Worm (Caenorhabditis elegans): ENCODE measurements around the gene F26G1.10.
A peak's percentile ranks its signal among the peaks of the same experiment; 100 is the strongest.

F26G1.10 gene

DNA sequence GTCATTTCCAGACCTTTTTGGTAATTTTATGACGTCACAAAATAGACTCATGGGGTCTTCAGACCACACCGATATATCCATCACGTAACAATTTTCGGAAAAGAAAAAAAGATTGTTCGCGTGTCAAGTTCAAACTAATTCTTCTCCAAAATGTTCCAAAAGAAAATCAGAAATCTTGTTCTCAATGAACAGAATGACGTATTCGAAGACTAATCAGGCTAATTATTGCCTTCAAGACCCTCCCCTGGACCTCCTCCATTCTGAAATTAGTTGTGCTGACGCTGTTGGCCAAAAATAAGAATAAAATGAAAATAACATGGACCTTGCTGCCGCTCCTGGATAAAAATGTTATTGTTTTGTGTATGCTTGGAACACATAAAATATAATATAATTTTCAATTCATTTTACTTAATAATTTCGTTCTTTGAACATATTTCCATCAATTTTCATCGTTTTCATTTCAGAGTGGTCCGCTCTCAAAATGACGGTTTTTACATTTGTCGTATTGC is 15.7 kb downstream of the F26G1.10 start, which contains the start of gene F26G1.15:
TSS of gene F26G1.15 (plus strand) at position 459 of the 509 bp plus-strand sequence.
- TF ChIP-seq ceh-91 (GFP tag; IDR thresholded peaks at IDR 0.05) (no peak), egrh-3 (GFP tag; IDR thresholded peaks at IDR 0.05) (no peak), mes-4 (tag; optimal IDR thresholded peaks at IDR 0.05) (no peak), snpc-4 (GFP tag; optimal IDR thresholded peaks at IDR 0.05) (no peak), snpc-4 (tag; optimal IDR thresholded peaks at IDR 0.05) (no peak), rpc-1 (optimal IDR thresholded peaks at IDR 0.05) (no peak), rpc-1 (tag; optimal IDR thresholded peaks at IDR 0.05) (no peak), K11D2.4 (GFP tag; IDR thresholded peaks at IDR 0.05) (no peak), F33H1.4 (GFP tag; IDR thresholded peaks at IDR 0.05) (no peak), pbrm-1 (GFP tag; IDR thresholded peaks at IDR 0.05) (no peak), F22D6.2 (tag; optimal IDR thresholded peaks at IDR 0.05) (no peak), snpc-1.3 (tag; optimal IDR thresholded peaks at IDR 0.05; ENCODE audit: insufficient read depth) (no peak), fkh-3 (tag; optimal IDR thresholded peaks at IDR 0.05) (no peak), nhr-90 (tag; optimal IDR thresholded peaks at IDR 0.05) (no peak), efl-1 (GFP tag; optimal IDR thresholded peaks at IDR 0.05) (no peak), F39B2.1 (GFP tag; IDR thresholded peaks at IDR 0.05) (no peak), ceh-40 (GFP tag; IDR thresholded peaks at IDR 0.05) (no peak), rcor-1 (GFP tag; IDR thresholded peaks at IDR 0.05) (no peak), snpc-3.4 (tag; optimal IDR thresholded peaks at IDR 0.05) (no peak), ztf-6 (GFP tag; IDR thresholded peaks at IDR 0.05) (no peak), ekl-4 (GFP tag; IDR thresholded peaks at IDR 0.05) (no peak), ztf-25 (GFP tag; IDR thresholded peaks at IDR 0.05) (no peak)

- TF ChIP-seq pbrm-1 (GFP tag; IDR thresholded peaks at IDR 0.05): no peak
- TF ChIP-seq attf-3 (GFP tag; conservative IDR thresholded peaks at IDR 0.05): peak; percentile 85
Observed at ce11 chrII:4790687-4791086, 16.5 kb downstream of the F26G1.10 start.

ce11 chrII:4791272-4791671 is 17.1 kb downstream of the F26G1.10 start, which contains the start of gene F26G1.1:
F26G1.1 (plus strand) TSS chrII:4791618.
- TF ChIP-seq unc-130 (GFP tag; optimal IDR thresholded peaks at IDR 0.05) (peak; percentile 81), F22D6.2 (tag; optimal IDR thresholded peaks at IDR 0.05) (peak; percentile 51), mcd-1 (GFP tag; IDR thresholded peaks at IDR 0.05) (peak; percentile 70), F52B5.7 (tag; optimal IDR thresholded peaks at IDR 0.05) (no peak), nhr-90 (tag; optimal IDR thresholded peaks at IDR 0.05) (no peak), him-1 (tag; optimal IDR thresholded peaks at IDR 0.05) (peak; percentile 1), ztf-28 (GFP tag; IDR thresholded peaks at IDR 0.05) (peak; percentile 59; the same call in 1 of the 2 replicates), rcor-1 (GFP tag; IDR thresholded peaks at IDR 0.05) (0 out of 2 replicates have a peak, but pooled peaks have one; percentile 28), nfyb-1 (GFP tag; IDR thresholded peaks at IDR 0.05) (peak; percentile 53; the same call in 1 of the 2 replicates), F37B4.10 (GFP tag; IDR thresholded peaks at IDR 0.05) (no peak), sdz-38 (tag; optimal IDR thresholded peaks at IDR 0.05) (no peak), repo-1 (tag; optimal IDR thresholded peaks at IDR 0.05) (no peak), lin-35 (GFP tag; optimal IDR thresholded peaks at IDR 0.05) (peak in 1 of 3 experiments; percentile 86), hrde-1 (tag; optimal IDR thresholded peaks at IDR 0.05; ENCODE audit: borderline replicate concordance) (peak; percentile 52), dox-1 (GFP tag; IDR thresholded peaks at IDR 0.05) (peak; percentile 54; the same call in 1 of the 2 replicates), rec-8 (tag; optimal IDR thresholded peaks at IDR 0.05) (peak; percentile 49 to 82), lsl-1 (GFP tag; optimal IDR thresholded peaks at IDR 0.05) (peak; percentile 43), snpc-4 (GFP tag; optimal IDR thresholded peaks at IDR 0.05) (no peak), snpc-4 (tag; optimal IDR thresholded peaks at IDR 0.05) (peak in 1 of 4 experiments; percentile 25), ceh-27 (GFP tag; optimal IDR thresholded peaks at IDR 0.05) (peak; percentile 77), bed-2 (GFP tag; IDR thresholded peaks at IDR 0.05) (peak; percentile 60; the same call in 1 of the 2 replicates), lir-1 (GFP tag; conservative IDR thresholded peaks at IDR 0.05) (peak; percentile 57; the same call in 1 of the 2 replicates), madf-3 (GFP tag; IDR thresholded peaks at IDR 0.05) (no peak), attf-3 (GFP tag; conservative IDR thresholded peaks at IDR 0.05) (peak; percentile 78), B0019.2 (GFP tag; conservative IDR thresholded peaks at IDR 0.05) (no peak), C06A6.2 (GFP tag; conservative IDR thresholded peaks at IDR 0.05) (no peak), hmg-1.2 (GFP tag; IDR thresholded peaks at IDR 0.05) (peak; percentile 27; the same call in 1 of the 2 replicates), F23B12.7 (tag; optimal IDR thresholded peaks at IDR 0.05; ENCODE audit: insufficient read depth) (peak; percentile 2), F33H1.4 (GFP tag; IDR thresholded peaks at IDR 0.05) (peak; percentile 55)
